Fruit fly (Drosophila melanogaster): Measurements from ENCODE around the gene CG34296.
A peak's percentile ranks its signal among the peaks of the same experiment; 100 is the strongest.

The CG34296 gene

DNA sequence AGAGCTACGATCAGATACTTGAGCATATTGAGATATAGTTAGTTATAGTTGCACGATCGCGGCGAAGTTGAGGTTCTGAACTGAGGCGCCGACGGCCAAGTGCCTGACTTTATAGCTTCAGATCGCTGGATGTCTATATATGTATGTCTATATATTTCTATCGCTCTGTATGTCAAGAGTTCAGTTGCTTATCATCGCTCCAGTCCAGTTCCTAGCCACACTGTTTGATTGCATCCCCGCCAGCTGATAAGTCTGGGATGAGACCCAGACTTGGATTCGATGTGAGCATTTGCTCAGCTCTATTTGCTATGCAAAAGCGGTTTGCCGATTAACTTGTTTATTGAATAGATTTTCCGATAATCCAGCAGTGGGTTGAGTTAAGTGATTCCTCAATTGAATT lies 35.6 kb upstream of the CG34296 start:
- TF ChIP-seq CG8119 (GFP tag; IDR thresholded peaks at IDR 0.05) (no peak), svp (GFP tag) (peak; percentile 96), Eip78C (GFP tag) (peak; percentile 60)

DNA sequence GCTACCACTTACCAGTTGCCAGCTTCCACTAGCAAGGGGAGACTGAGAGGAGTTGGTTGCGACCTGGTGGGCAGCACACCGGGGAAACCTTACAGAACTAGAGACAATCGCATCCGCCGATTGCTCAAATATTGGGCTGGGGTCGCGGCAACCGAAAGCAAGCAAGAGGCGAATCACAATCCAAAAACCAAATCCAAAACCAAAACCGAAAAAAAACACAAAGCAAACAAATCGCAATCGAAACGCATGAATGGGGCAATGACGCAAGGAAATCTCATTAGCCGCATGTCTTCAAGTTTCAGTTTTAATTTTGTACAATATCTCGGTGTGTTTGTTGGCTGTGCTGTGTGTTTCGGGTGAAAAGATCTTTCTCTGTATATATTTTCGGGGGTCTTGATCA lies 33.1 kb upstream of the CG34296 start, which contains the start of gene Obp99c:
TSS of gene Obp99c (minus strand) at position 101 of the 400 bp plus-strand sequence.
- TF ChIP-seq CG9139 (GFP tag; optimal IDR thresholded peaks at IDR 0.05): no peak
- no peak for TF ChIP-seq svp (GFP tag)
- TF ChIP-seq CG6808 (GFP tag; optimal IDR thresholded peaks at IDR 0.05): no peak
- TF ChIP-seq CG15336 (GFP tag; IDR thresholded peaks at IDR 0.05): no peak
- no peak for TF ChIP-seq pdm3 (GFP tag; optimal IDR thresholded peaks at IDR 0.05)
- TF ChIP-seq CG3919 (GFP tag; optimal IDR thresholded peaks at IDR 0.05): no peak
- TF ChIP-seq CG11902 (GFP tag; optimal IDR thresholded peaks at IDR 0.05): no peak
- no peak for TF ChIP-seq Met (GFP tag; optimal IDR thresholded peaks at IDR 0.05)

DNA sequence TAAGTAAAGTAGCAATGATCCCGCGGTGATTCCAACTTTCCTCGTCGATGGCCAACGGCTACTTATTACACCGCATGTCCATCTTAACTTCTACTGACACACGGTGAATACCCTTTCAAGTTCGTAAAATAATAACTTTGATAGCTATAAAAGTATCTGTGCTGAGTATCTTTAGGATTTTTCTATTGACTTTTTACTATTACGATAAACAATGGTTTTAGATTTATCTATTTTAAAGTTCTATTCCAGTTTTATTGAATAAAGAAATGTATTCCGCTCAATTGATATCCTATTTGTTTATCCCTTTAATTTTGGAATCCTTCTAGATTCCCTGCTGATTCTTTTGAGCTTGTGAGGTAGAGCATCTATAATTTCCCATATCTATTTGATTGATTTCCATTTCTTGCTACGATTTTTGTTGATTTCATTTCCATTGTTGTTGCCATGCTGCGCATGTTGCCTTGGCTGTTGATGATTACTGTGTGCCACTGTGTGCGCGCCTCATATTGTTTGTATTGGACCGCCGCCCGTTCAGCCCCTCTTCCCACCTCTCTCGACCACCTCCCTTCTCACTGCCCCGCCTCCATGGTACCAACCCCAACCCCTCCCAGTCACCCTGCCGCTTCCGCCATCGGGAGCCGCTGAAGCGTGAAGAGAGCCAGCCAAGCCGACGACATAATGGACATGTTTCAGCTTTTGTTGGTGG lies 32.4 kb upstream of the CG34296 start:
- TF ChIP-seq CG11902 (GFP tag; optimal IDR thresholded peaks at IDR 0.05) (no peak), Eip75B (GFP tag; optimal IDR thresholded peaks at IDR 0.05) (no peak), Eip93F (GFP tag; optimal IDR thresholded peaks at IDR 0.05) (no peak), Lpt (GFP tag; optimal IDR thresholded peaks at IDR 0.05) (no peak), Smox (GFP tag; optimal IDR thresholded peaks at IDR 0.05) (no peak), CG7368 (GFP tag; optimal IDR thresholded peaks at IDR 0.05) (no peak), achi (GFP tag; optimal IDR thresholded peaks at IDR 0.05) (no peak), CG34406 (GFP tag; optimal IDR thresholded peaks at IDR 0.05) (no peak), CG32006 (GFP tag; optimal IDR thresholded peaks at IDR 0.05) (peak; percentile 12), esn (GFP tag; optimal IDR thresholded peaks at IDR 0.05) (no peak), fkh (GFP tag; optimal IDR thresholded peaks at IDR 0.05) (peak; percentile 5), spab (GFP tag; optimal IDR thresholded peaks at IDR 0.05) (no peak), Ets96B (tag; optimal IDR thresholded peaks at IDR 0.05) (no peak), dsx (GFP tag; optimal IDR thresholded peaks at IDR 0.05; ENCODE audit: poor library complexity, severe bottlenecking) (peak; percentile 38), net (GFP tag; optimal IDR thresholded peaks at IDR 0.05) (no peak), Hr39 (GFP tag; optimal IDR thresholded peaks at IDR 0.05) (no peak), dac (GFP tag; optimal IDR thresholded peaks at IDR 0.05) (no peak), lz (GFP tag; optimal IDR thresholded peaks at IDR 0.05) (no peak), vri (GFP tag; optimal IDR thresholded peaks at IDR 0.05) (no peak), svp (GFP tag) (peak; percentile 78), CG1621 (tag; optimal IDR thresholded peaks at IDR 0.05) (no peak), CG6792 (GFP tag; optimal IDR thresholded peaks at IDR 0.05) (no peak), CG6276 (GFP tag; optimal IDR thresholded peaks at IDR 0.05) (no peak), eg (GFP tag; IDR thresholded peaks at IDR 0.05) (no peak), CG6854 (GFP tag; optimal IDR thresholded peaks at IDR 0.05) (no peak), Met (GFP tag; optimal IDR thresholded peaks at IDR 0.05) (no peak), OdsH (GFP tag; optimal IDR thresholded peaks at IDR 0.05) (no peak), topi (GFP tag; optimal IDR thresholded peaks at IDR 0.05) (no peak), Eip78C (GFP tag) (peak; percentile 52)

DNA sequence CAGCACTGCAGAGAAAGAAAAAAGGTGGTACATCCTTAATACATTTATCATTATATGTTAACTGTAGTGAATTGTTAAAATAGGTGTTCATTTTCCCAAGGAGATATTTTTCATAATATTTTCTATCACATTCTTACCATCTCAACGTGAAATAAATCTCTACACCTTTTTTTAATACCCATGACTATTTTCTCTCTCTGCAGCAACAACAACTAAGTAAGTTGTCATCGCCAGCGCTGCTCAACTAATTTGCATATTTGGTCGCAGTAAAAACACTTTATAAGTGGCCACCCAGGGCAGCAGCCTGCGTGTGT lies 31.8 kb upstream of the CG34296 start:
- TF ChIP-seq CG8632 (GFP tag; optimal IDR thresholded peaks at IDR 0.05) (peak; percentile 31), CG32006 (GFP tag; optimal IDR thresholded peaks at IDR 0.05) (peak; percentile 63), OdsH (GFP tag; optimal IDR thresholded peaks at IDR 0.05) (peak; percentile 41), Sox14 (GFP tag; optimal IDR thresholded peaks at IDR 0.05) (peak; percentile 49), lz (GFP tag; optimal IDR thresholded peaks at IDR 0.05) (peak; percentile 31), Hr4 (GFP tag; optimal IDR thresholded peaks at IDR 0.05) (peak; percentile 58), Met (GFP tag; optimal IDR thresholded peaks at IDR 0.05) (peak; percentile 49), svp (GFP tag) (peak; percentile 13), CG6276 (GFP tag; optimal IDR thresholded peaks at IDR 0.05) (peak; percentile 36), CG8319 (GFP tag; optimal IDR thresholded peaks at IDR 0.05) (no peak), spab (GFP tag; optimal IDR thresholded peaks at IDR 0.05) (peak; percentile 37), fd59A (GFP tag; optimal IDR thresholded peaks at IDR 0.05) (peak; percentile 55), CG3919 (GFP tag; optimal IDR thresholded peaks at IDR 0.05) (peak; percentile 61), Smox (GFP tag; optimal IDR thresholded peaks at IDR 0.05) (peak; percentile 15), CG31627 (GFP tag; optimal IDR thresholded peaks at IDR 0.05) (peak; percentile 36), Gug (GFP tag; IDR thresholded peaks at IDR 0.05) (no peak), salr (GFP tag; optimal IDR thresholded peaks at IDR 0.05) (peak in 1 of 2 experiments; percentile 37), CG11902 (GFP tag; optimal IDR thresholded peaks at IDR 0.05) (peak; percentile 32), CG15336 (GFP tag; IDR thresholded peaks at IDR 0.05) (peak; percentile 46), CG10669 (GFP tag; optimal IDR thresholded peaks at IDR 0.05) (peak; percentile 62), Ets96B (tag; optimal IDR thresholded peaks at IDR 0.05) (peak; percentile 71), CG10631 (GFP tag; optimal IDR thresholded peaks at IDR 0.05) (peak; percentile 35), Sox15 (GFP tag; optimal IDR thresholded peaks at IDR 0.05) (peak; percentile 16)
